Worm (Caenorhabditis elegans) whole organism, L2 larva: ENCODE measurements around the gene mog-2.

ENCODE experiments used
- ZK546.5 ChIP-seq: sonication (generic microtip); optimal IDR thresholded peaks from 2 replicates; lab custom pipeline; 2017; ENCODE audit warnings: missing biosample characterization, missing genetic modification characterization
- alr-1 ChIP-seq: fragments of 150-350 bp; optimal IDR thresholded peaks from 2 replicates; lab custom pipeline; 2014; ENCODE audit warnings: missing biosample characterization, missing genetic modification characterization
- aly-2 ChIP-seq: fragments of 150-350 bp; optimal IDR thresholded peaks from 2 replicates; lab custom pipeline; 2014; ENCODE audit warnings: missing biosample characterization, missing genetic modification characterization
- ama-1 ChIP-seq: fragments of 150-350 bp; optimal IDR thresholded peaks from 2 replicates; lab custom pipeline; 2018; ENCODE audit warnings: inconsistent platforms
- blmp-1 ChIP-seq: sonication (generic microtip); optimal IDR thresholded peaks from 2 replicates; lab custom pipeline; 2017; ENCODE audit warnings: missing genetic modification characterization, mild to moderate bottlenecking, missing compliant biosample characterization, antibody characterized with exemption, moderate library complexity; ENCODE audit not compliant: insufficient read depth
- ceh-16 ChIP-seq: fragments of 150-350 bp; optimal IDR thresholded peaks from 2 replicates; lab custom pipeline; 2014; ENCODE audit warnings: missing biosample characterization, missing genetic modification characterization
- ceh-82 ChIP-seq: fragments of 150-350 bp; optimal IDR thresholded peaks from 2 replicates; lab custom pipeline; 2014; ENCODE audit warnings: missing biosample characterization, missing genetic modification characterization
- dmd-4 ChIP-seq: sonication (generic microtip); optimal IDR thresholded peaks from 2 replicates; lab custom pipeline; 2017; ENCODE audit warnings: missing biosample characterization, missing genetic modification characterization
- egl-27 ChIP-seq: sonication (generic microtip); optimal IDR thresholded peaks from 3 replicates; lab custom pipeline; 2017; ENCODE audit warnings: missing biosample characterization, missing genetic modification reagents, missing genetic modification characterization
- elt-1 ChIP-seq: fragments of 150-350 bp; optimal IDR thresholded peaks from 2 replicates; lab custom pipeline; 2014; ENCODE audit warnings: missing biosample characterization, missing genetic modification characterization
- elt-3 ChIP-seq: sonication (generic microtip); optimal IDR thresholded peaks from 2 replicates; lab custom pipeline; 2017; ENCODE audit warnings: missing biosample characterization, missing genetic modification characterization
- fos-1 ChIP-seq: fragments of 150-350 bp; optimal IDR thresholded peaks from 2 replicates; lab custom pipeline; 2014; ENCODE audit warnings: missing biosample characterization, missing genetic modification characterization
- lin-13 ChIP-seq: fragments of 150-350 bp; optimal IDR thresholded peaks from 2 replicates; lab custom pipeline; 2014; ENCODE audit warnings: missing biosample characterization, missing genetic modification reagents, missing genetic modification characterization
- lin-39 ChIP-seq: fragments of 150-350 bp; optimal IDR thresholded peaks from 2 replicates; lab custom pipeline; 2014; ENCODE audit warnings: missing biosample characterization, missing genetic modification reagents, missing genetic modification characterization
- lsy-2 ChIP-seq, 2 experiments: fragments of 150-350 bp in 1 of 2; sonication (generic microtip) in 1 of 2; optimal IDR thresholded peaks; 2 replicates each; lab custom pipeline; 2014 to 2017; ENCODE audit warnings: missing biosample characterization in 2 of 2, missing genetic modification characterization in 2 of 2
- mab-5 ChIP-seq: fragments of 150-350 bp; optimal IDR thresholded peaks from 2 replicates; lab custom pipeline; 2014; ENCODE audit warnings: missing biosample characterization, missing genetic modification characterization
- mbf-1 ChIP-seq: sonication (generic microtip); optimal IDR thresholded peaks from 2 replicates; lab custom pipeline; 2017; ENCODE audit warnings: missing biosample characterization, missing genetic modification characterization
- mdl-1 ChIP-seq, 2 experiments: fragments of 150-350 bp in 1 of 2; sonication (generic microtip) in 1 of 2; optimal IDR thresholded peaks; 2 replicates each; lab custom pipeline; 2017; ENCODE audit warnings: missing biosample characterization in 2 of 2, missing genetic modification characterization in 2 of 2
- nhr-10 ChIP-seq: sonication (generic microtip); optimal IDR thresholded peaks from 2 replicates; lab custom pipeline; 2017; ENCODE audit warnings: missing biosample characterization, missing genetic modification characterization
- nhr-11 ChIP-seq: fragments of 150-350 bp; optimal IDR thresholded peaks from 2 replicates; lab custom pipeline; 2014; ENCODE audit warnings: missing biosample characterization, missing genetic modification characterization
- nhr-12 ChIP-seq: fragments of 150-350 bp; optimal IDR thresholded peaks from 2 replicates; lab custom pipeline; 2014; ENCODE audit warnings: missing biosample characterization, missing genetic modification characterization
- nhr-129 ChIP-seq: fragments of 150-350 bp; optimal IDR thresholded peaks from 2 replicates; lab custom pipeline; 2014; ENCODE audit warnings: missing biosample characterization, missing genetic modification characterization
- nhr-23 ChIP-seq: fragments of 150-350 bp; optimal IDR thresholded peaks from 2 replicates; lab custom pipeline; 2014; ENCODE audit warnings: missing biosample characterization, missing genetic modification reagents, missing genetic modification characterization
- nhr-237 ChIP-seq: fragments of 150-350 bp; optimal IDR thresholded peaks from 2 replicates; lab custom pipeline; 2014; ENCODE audit warnings: missing biosample characterization, missing genetic modification characterization
- nhr-25 ChIP-seq: fragments of 150-350 bp; sonication (generic microtip); optimal IDR thresholded peaks from 3 replicates; lab custom pipeline; 2014; ENCODE audit warnings: missing biosample characterization, missing genetic modification characterization
- peb-1 ChIP-seq: fragments of 150-350 bp; optimal IDR thresholded peaks from 2 replicates; lab custom pipeline; 2014; ENCODE audit warnings: missing biosample characterization, missing genetic modification characterization
- skn-1 ChIP-seq: sonication (generic microtip); optimal IDR thresholded peaks from 2 replicates; lab custom pipeline; 2017; ENCODE audit warnings: missing biosample characterization, missing genetic modification characterization
- sma-9 ChIP-seq, 2 experiments: fragments of 150-350 bp in 1 of 2; sonication (generic microtip) in 1 of 2; optimal IDR thresholded peaks; 2 replicates each; lab custom pipeline; 2014 to 2016; ENCODE audit warnings: missing genetic modification characterization in 2 of 2, mild to moderate bottlenecking in 1 of 2, missing biosample characterization in 1 of 2, missing compliant biosample characterization in 1 of 2, missing genetic modification reagents in 1 of 2, moderate library complexity in 1 of 2
- snpc-4 ChIP-seq: fragments of 150-350 bp; optimal IDR thresholded peaks from 2 replicates; lab custom pipeline; 2014; ENCODE audit warnings: missing biosample characterization, missing genetic modification characterization
- unc-39 ChIP-seq: fragments of 150-350 bp; optimal IDR thresholded peaks from 2 replicates; lab custom pipeline; 2014; ENCODE audit warnings: missing biosample characterization, missing genetic modification characterization
- zag-1 ChIP-seq: fragments of 150-350 bp; optimal IDR thresholded peaks from 2 replicates; lab custom pipeline; 2014; ENCODE audit warnings: missing biosample characterization, missing genetic modification characterization
- ztf-1 ChIP-seq: fragments of 200-800 bp; sonication (Bioruptor generic); conservative IDR thresholded peaks from 2 replicates; pipeline ENCODE4 v1.3.6; 2022; ENCODE audit warnings: missing genetic modification characterization, missing compliant biosample characterization
- ztf-11 ChIP-seq: sonication (generic microtip); optimal IDR thresholded peaks from 2 replicates; lab custom pipeline; 2017; ENCODE audit warnings: missing biosample characterization, missing genetic modification characterization

The mog-2 gene

ce11 chrII:4301307-4301706 lies 22.9 kb upstream of the mog-2 start, which contains the start of gene gtf-2F1:
Gene gtf-2F1, plus strand, starts transcription at chrII:4301607.
- no peak for TF ChIP-seq nhr-23 (tag; lab: Kevin White, UChicago)
- no peak for TF ChIP-seq skn-1 (tag; lab: Kevin White, UChicago)
- no peak for TF ChIP-seq lin-39 (tag; lab: Kevin White, UChicago)
- TF ChIP-seq aly-2 (tag; lab: Kevin White, UChicago): no peak
- TF ChIP-seq nhr-12 (tag; lab: Kevin White, UChicago): no peak
- TF ChIP-seq mbf-1 (tag; lab: Kevin White, UChicago): no peak
- TF ChIP-seq snpc-4 (tag; lab: Kevin White, UChicago): no peak
- TF ChIP-seq ama-1: no peak
- no peak for TF ChIP-seq ceh-16 (tag; lab: Kevin White, UChicago)
- no peak for TF ChIP-seq mdl-1 (tag; optimal IDR thresholded peaks at IDR 0.05; lab: Kevin White, UChicago)
- no peak for TF ChIP-seq unc-39
- no peak for TF ChIP-seq elt-1 (tag; lab: Kevin White, UChicago)
- no peak for TF ChIP-seq zag-1
- no peak for TF ChIP-seq mab-5 (tag; lab: Kevin White, UChicago)
- no peak for TF ChIP-seq dmd-4 (tag; lab: Kevin White, UChicago)
- TF ChIP-seq ztf-1 (GFP tag; lab: Robert Waterston, UW): no peak
- TF ChIP-seq nhr-129 (tag; lab: Kevin White, UChicago): no peak

DNA sequence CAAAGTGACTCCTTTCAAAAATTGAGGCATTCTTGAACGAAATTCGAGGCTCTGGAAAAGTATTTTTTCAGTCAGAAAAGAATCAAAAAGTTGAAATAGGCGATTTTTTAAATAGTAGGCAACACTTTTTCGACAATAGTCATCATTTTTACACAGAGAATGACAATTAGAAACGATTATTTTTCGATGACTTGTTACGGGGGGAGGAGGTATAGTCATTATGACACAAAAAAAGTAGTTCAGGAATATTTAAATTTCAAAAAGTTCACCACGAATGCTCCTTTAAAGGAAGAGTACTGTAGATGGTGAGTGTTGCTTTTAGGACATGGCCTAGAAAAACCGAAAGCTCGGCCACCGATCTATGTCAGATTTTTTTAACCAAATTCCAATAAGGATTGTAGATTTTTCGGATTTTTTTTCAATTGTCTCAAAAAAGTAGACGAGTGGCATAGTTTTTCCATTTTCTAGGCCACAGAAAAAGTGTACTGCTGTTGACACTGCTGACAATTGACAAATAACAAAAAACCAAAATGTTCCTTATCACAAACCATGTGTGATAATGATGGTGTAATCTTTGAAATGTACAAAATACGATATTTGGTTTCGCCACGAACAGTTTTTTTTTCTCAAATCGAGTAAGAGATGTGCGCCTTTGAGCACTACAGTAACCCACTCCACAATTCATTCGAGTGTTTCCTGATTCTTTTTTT lies 17.1 kb upstream of the mog-2 start, which contains the start of gene Y52E8A.3:
Gene Y52E8A.3 (minus strand): TSS at position 51 of the 710 bp plus-strand sequence.
- TF ChIP-seq ceh-16 (tag; lab: Kevin White, UChicago): no peak
- no peak for TF ChIP-seq nhr-11 (tag; lab: Kevin White, UChicago)
- no peak for TF ChIP-seq nhr-237
- no peak for TF ChIP-seq ZK546.5 (tag; lab: Kevin White, UChicago)
- TF ChIP-seq alr-1 (tag; lab: Kevin White, UChicago): no peak
- TF ChIP-seq lsy-2 (tag; optimal IDR thresholded peaks at IDR 0.05; lab: Kevin White, UChicago): no peak
- no peak for TF ChIP-seq fos-1 (tag; lab: Kevin White, UChicago)

DNA sequence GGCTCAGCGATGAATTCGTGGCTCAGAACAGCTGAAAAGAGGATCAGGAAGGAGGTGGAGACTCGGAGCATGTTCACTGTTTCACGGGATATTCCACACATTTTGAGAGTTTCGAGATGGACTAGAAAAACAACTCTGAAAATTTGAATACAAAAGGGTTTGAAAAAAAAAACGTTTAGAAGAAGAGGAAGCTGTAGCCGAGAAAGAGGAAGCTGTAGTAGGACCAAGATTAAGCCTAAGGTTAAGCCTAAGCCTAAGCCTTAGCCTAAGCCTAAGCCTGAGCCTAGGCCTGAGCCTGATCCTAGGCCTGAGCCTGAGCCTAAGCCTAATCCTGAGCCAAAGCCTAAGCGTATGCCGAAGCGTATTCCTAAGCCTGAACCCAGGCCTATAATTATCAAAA lies 12.0 kb upstream of the mog-2 start, which contains the start of gene plep-1:
Gene plep-1 (minus strand): TSS at position 101 of the 400 bp plus-strand sequence.
- TF ChIP-seq elt-3 (tag; lab: Kevin White, UChicago): no peak
- no peak for TF ChIP-seq lin-39 (tag; lab: Kevin White, UChicago)
- TF ChIP-seq nhr-10 (tag; lab: Kevin White, UChicago): no peak
- no peak for TF ChIP-seq lsy-2 (tag; optimal IDR thresholded peaks at IDR 0.05; lab: Kevin White, UChicago)
- no peak for TF ChIP-seq egl-27 (tag; lab: Kevin White, UChicago)
- no peak for TF ChIP-seq peb-1 (tag; lab: Kevin White, UChicago)
- TF ChIP-seq mab-5 (tag; lab: Kevin White, UChicago): no peak
- TF ChIP-seq lin-13: no peak
- no peak for TF ChIP-seq ZK546.5 (tag; lab: Kevin White, UChicago)
- TF ChIP-seq blmp-1 (tag; lab: Kevin White, UChicago): no peak
- TF ChIP-seq nhr-25 (tag; lab: Kevin White, UChicago): no peak
- no peak for TF ChIP-seq aly-2 (tag; lab: Kevin White, UChicago)
- no peak for TF ChIP-seq alr-1 (tag; lab: Kevin White, UChicago)
- no peak for TF ChIP-seq sma-9 (GFP tag; optimal IDR thresholded peaks at IDR 0.05; lab: Kevin White, UChicago)
- no peak for TF ChIP-seq sma-9 (tag; optimal IDR thresholded peaks at IDR 0.05; lab: Kevin White, UChicago)
- no peak for TF ChIP-seq zag-1
- TF ChIP-seq ztf-1 (GFP tag; lab: Robert Waterston, UW): no peak
- no peak for TF ChIP-seq ztf-11 (tag; lab: Kevin White, UChicago)
- TF ChIP-seq ceh-82: no peak

ce11 chrII:4316011-4316410 lies 8.2 kb upstream of the mog-2 start, which contains the start of gene srw-40:
Gene srw-40, minus strand, starts transcription at chrII:4316111.
- TF ChIP-seq blmp-1 (tag; lab: Kevin White, UChicago) (no peak), ztf-1 (GFP tag; lab: Robert Waterston, UW) (no peak), unc-39 (no peak), elt-3 (tag; lab: Kevin White, UChicago) (no peak), dmd-4 (tag; lab: Kevin White, UChicago) (no peak), mab-5 (tag; lab: Kevin White, UChicago) (no peak)
